Fruit fly (Drosophila melanogaster) whole organism, adult: ENCODE measurements around the gene da.

Experiments used
- CG14711 ChIP-seq: fragments of 200-800 bp; sonication (Bioruptor generic); optimal IDR thresholded peaks from 2 replicates; lab custom pipeline; 2018; ENCODE audit warnings: missing biosample characterization, mild to moderate bottlenecking, missing genetic modification characterization, moderate library complexity
- CG1620 ChIP-seq: fragments of 200-800 bp; sonication (Bioruptor generic); optimal IDR thresholded peaks from 2 replicates; lab custom pipeline; 2016; ENCODE audit warnings: missing biosample characterization, missing genetic modification characterization
- Clk ChIP-seq: fragments of 200-800 bp; sonication (Bioruptor generic); optimal IDR thresholded peaks from 2 replicates; lab custom pipeline; 2017; ENCODE audit warnings: missing biosample characterization, missing genetic modification characterization
- Mnt ChIP-seq: fragments of 200-800 bp; sonication (Bioruptor generic); optimal IDR thresholded peaks from 2 replicates; lab custom pipeline; 2016; ENCODE audit warnings: missing biosample characterization, mild to moderate bottlenecking, missing genetic modification characterization
- cnc ChIP-seq, 2 experiments: fragments of >200 bp; optimal IDR thresholded peaks; 2 replicates each; lab custom pipeline; 2017
- kay ChIP-seq: fragments of 200-800 bp; sonication (Bioruptor generic); peaks from one replicate; lab custom pipeline; 2016; ENCODE audit warnings: missing biosample characterization, missing genetic modification characterization, borderline replicate concordance
- ovo ChIP-seq: fragments of 200-800 bp; sonication (Bioruptor generic); optimal IDR thresholded peaks from 2 replicates; lab custom pipeline; 2016; ENCODE audit warnings: missing biosample characterization, missing genetic modification characterization
- tj ChIP-seq: fragments of 200-800 bp; sonication (Bioruptor generic); optimal IDR thresholded peaks from 3 replicates; lab custom pipeline; 2017; ENCODE audit warnings: missing biosample characterization, mild to moderate bottlenecking, missing genetic modification characterization, moderate library complexity
- toe ChIP-seq: fragments of 200-800 bp; sonication (Bioruptor generic); optimal IDR thresholded peaks from 2 replicates; lab custom pipeline; 2016; ENCODE audit warnings: missing biosample characterization, missing genetic modification characterization

DNA sequence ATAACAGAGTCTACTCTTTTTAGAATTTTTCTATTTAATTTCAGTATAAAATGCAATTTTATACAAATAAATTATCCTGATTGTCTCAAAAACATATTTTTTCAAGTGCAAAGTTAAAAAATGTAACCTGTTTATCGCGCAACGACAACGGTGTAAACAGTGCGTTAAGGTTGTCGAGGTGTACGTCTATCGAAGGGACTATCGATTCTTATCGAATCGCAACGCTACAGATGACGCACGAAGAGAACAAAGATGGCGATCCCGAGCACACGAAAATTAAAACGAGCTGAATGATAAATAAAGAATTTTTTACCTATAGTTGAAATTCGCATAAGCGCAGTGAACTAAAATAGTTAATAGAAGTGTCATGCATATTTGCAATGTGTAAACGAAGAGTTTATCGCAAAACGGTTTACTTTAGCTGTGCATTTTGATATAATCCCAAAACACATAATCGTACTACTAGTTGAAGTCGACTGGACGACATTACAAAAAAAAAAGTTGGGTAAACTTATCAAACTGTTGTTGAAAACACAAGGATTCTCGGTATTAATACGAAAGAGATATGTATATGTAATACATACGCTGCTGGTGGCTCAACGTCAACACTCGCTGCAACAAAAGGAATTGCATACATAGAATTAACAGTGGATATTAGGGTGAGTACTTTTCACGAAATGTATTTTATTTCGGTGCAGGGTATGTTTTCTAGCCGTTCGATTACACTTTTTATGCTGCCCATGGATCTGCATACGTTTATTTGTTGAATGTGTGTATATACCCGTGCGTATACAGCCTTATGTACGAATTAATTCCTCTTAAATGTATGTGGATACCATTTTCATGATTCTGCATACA lies at the start of gene da:
- peak; percentile 30 for TF ChIP-seq tj
- TF ChIP-seq toe (GFP tag; lab: Kevin White, UChicago): no peak
- TF ChIP-seq CG1620 (GFP tag; lab: Kevin White, UChicago): peak; percentile 70
- no peak for TF ChIP-seq Clk (GFP tag; lab: Kevin White, UChicago)
- no peak for TF ChIP-seq cnc (optimal IDR thresholded peaks at IDR 0.05; lab: Kevin White, UChicago)
- TF ChIP-seq Mnt (GFP tag; lab: Kevin White, UChicago): peak; percentile 69
- TF ChIP-seq CG14711: peak; percentile 63
- no peak for TF ChIP-seq ovo (GFP tag; lab: Kevin White, UChicago)
- peak; percentile 99 for TF ChIP-seq kay (GFP tag; lab: Kevin White, UChicago)
